Worm (Caenorhabditis elegans): Measurements from ENCODE around the gene asp-2.
A peak's percentile ranks its signal among the peaks of the same experiment; 100 is the strongest.

asp-2 gene

DNA sequence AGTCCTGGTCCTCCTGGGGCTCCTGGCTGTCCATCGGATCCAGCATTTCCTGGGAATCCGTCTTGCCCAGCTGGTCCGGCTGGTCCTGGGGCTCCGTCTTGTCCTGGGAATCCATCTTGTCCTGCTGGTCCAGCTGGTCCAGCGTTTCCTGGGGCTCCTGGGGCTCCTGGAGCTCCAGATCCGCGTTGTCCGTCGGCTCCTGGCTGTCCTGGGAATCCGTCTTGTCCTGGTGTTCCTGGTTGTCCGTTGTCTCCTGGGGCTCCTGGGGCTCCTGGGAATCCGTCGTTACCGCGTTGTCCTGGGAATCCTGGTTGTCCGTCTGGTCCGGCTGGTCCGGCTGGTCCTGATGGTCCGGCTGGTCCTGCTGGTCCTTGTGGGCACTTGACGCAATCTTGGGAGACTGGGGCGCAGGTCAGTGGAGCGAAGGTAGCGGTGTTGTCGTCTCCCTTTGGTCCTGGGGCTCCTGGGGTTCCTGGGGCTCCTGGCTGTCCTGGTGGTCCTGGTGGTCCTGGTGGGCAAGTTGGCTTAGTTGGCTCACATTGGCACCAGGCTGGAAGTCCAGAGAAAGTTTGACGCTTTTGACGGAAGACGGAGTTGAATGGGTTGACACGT lies 40.7 kb upstream of the asp-2 start:
- TF ChIP-seq nhr-76 (tag; optimal IDR thresholded peaks at IDR 0.05) (no peak), unc-62 (GFP tag; optimal IDR thresholded peaks at IDR 0.05) (no peak), fkh-10 (GFP tag; optimal IDR thresholded peaks at IDR 0.05) (no peak), pqm-1 (tag; optimal IDR thresholded peaks at IDR 0.05) (no peak), ceh-82 (tag; optimal IDR thresholded peaks at IDR 0.05) (no peak), irx-1 (tag; optimal IDR thresholded peaks at IDR 0.05) (no peak), fos-1 (tag; optimal IDR thresholded peaks at IDR 0.05) (no peak), ceh-88 (GFP tag; IDR thresholded peaks at IDR 0.05) (no peak)

DNA sequence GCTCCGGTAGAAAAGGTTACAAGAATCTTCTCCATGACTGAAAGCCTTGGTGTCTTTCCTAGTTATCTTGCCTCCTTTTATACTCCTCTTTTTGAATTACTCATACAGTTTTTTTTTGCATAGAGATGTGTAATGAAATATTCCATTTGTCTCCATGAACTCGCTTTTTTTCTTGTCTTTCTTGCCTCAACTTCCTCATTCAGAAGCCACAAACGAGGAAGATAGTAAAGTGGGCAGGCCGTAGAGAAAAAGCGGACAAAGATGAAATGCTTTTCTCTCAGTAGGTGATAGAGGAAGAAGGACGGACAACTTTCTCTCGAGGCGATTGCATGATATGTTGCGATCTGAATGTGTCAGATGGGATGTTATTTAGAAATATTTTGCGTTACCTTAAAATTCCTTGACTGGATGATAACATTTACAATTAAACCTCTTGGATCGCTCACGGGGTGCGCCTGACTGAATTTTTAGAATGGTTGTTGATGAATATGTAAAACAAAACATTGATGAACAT lies 39.9 kb upstream of the asp-2 start, which contains the start of gene col-145:
Gene col-145 (minus strand): TSS at position 51 of the 514 bp plus-strand sequence.
- no peak for TF ChIP-seq nhr-19 (GFP tag; conservative IDR thresholded peaks at IDR 0.05)
- peak; percentile 86 for TF ChIP-seq blmp-1 (tag; optimal IDR thresholded peaks at IDR 0.05)
- no peak for TF ChIP-seq unc-30 (tag; optimal IDR thresholded peaks at IDR 0.05)
- TF ChIP-seq nhr-85 (tag) = peak; percentile 5
- TF ChIP-seq elt-3 (tag; optimal IDR thresholded peaks at IDR 0.05) = peak in 1 of 6 experiments; percentile 6
- peak; percentile 39 for TF ChIP-seq lin-14 (GFP tag; optimal IDR thresholded peaks at IDR 0.05)
- TF ChIP-seq snu-23 (GFP tag; optimal IDR thresholded peaks at IDR 0.05) = peak; percentile 1

DNA sequence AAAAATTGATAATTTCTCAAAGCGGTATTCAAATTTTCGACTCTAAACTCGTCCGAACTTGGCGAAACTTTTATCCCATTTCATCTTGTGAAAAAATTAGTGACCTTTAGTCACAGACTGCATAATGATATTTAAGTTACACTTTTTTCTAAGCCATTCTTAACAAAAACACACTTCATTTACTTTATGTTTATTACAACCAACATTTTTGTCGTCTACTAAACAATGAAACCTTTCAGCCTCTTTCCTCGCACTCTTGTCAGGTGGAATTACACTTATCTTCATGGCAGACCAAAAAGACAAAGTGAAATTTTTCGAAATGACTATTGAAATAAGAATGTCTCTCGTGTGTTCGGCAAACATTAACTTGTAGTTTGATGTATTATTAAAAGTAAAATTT lies 39.0 kb upstream of the asp-2 start:
- TF ChIP-seq unc-30 (tag; optimal IDR thresholded peaks at IDR 0.05) (no peak), ceh-88 (GFP tag; IDR thresholded peaks at IDR 0.05) (no peak), ets-5 (GFP tag; IDR thresholded peaks at IDR 0.05) (no peak), dsc-1 (tag; optimal IDR thresholded peaks at IDR 0.05) (no peak), elt-3 (tag; optimal IDR thresholded peaks at IDR 0.05) (peak in 2 of 6 experiments; percentile 35 to 46), nhr-28 (tag; optimal IDR thresholded peaks at IDR 0.05) (no peak), nhr-47 (tag; optimal IDR thresholded peaks at IDR 0.05) (peak; percentile 21), F16B12.6 (tag; optimal IDR thresholded peaks at IDR 0.05) (no peak), lin-14 (GFP tag; optimal IDR thresholded peaks at IDR 0.05) (peak; percentile 6), nhr-20 (tag; optimal IDR thresholded peaks at IDR 0.05) (no peak), egl-27 (tag; optimal IDR thresholded peaks at IDR 0.05) (no peak), blmp-1 (tag; optimal IDR thresholded peaks at IDR 0.05) (no peak), nhr-90 (tag; optimal IDR thresholded peaks at IDR 0.05; ENCODE audit: poor library complexity) (peak; percentile 10), jun-1 (tag; optimal IDR thresholded peaks at IDR 0.05) (peak; percentile 42), lsy-2 (tag; optimal IDR thresholded peaks at IDR 0.05) (peak in 1 of 2 experiments; percentile 43), efl-1 (optimal IDR thresholded peaks at IDR 0.05) (peak in 1 of 2 experiments; percentile 11), efl-1 (GFP tag; optimal IDR thresholded peaks at IDR 0.05 in 1 of 2) (no peak), nhr-71 (tag; optimal IDR thresholded peaks at IDR 0.05) (peak; percentile 50), unc-62 (GFP tag; optimal IDR thresholded peaks at IDR 0.05) (no peak), ama-1 (optimal IDR thresholded peaks at IDR 0.05) (peak; percentile 73), aly-2 (tag; optimal IDR thresholded peaks at IDR 0.05) (peak; percentile 54), nhr-77 (tag; optimal IDR thresholded peaks at IDR 0.05) (no peak), nhr-19 (GFP tag; conservative IDR thresholded peaks at IDR 0.05) (0 out of 2 replicates have a peak, but pooled peaks have one; percentile 5), nhr-85 (tag) (peak; percentile 70), nhr-76 (tag; optimal IDR thresholded peaks at IDR 0.05) (no peak), zag-1 (tag; optimal IDR thresholded peaks at IDR 0.05) (no peak), ceh-90 (tag; optimal IDR thresholded peaks at IDR 0.05) (no peak), ceh-63 (GFP tag; optimal IDR thresholded peaks at IDR 0.05) (no peak)

DNA sequence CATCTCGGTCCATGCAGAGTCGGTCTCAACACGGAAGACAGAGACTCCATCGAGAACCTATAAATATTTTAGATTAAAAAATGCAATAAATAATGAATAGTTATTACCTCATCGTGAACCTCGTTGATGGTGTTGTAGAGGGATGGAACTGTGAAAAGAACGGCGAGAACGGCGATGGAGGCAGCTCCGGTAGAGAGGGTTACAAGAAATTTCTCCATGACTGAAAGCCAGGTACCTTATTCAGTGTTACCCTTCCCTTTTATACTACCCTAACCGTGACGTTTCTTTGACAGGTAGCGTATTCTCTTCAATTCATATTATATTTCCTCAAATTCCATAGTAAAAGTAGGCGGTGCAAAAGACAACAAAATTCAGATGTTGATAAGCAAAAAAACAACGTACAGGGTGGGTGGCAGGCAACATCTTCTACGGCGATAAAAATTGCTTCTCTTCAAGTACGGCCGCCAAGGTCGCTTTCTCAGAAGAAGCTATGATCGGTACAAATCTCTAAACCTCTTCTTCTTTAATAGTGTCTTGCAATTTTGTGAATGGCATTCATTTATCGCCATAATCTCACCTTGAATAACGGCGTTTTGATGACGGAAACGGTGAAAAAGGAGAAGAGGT lies 37.7 kb upstream of the asp-2 start, which contains the start of gene col-10:
Gene col-10 (minus strand): TSS at position 235 of the 627 bp plus-strand sequence.
- TF ChIP-seq ceh-88 (GFP tag; IDR thresholded peaks at IDR 0.05) = no peak
- no peak for TF ChIP-seq zag-1 (tag; optimal IDR thresholded peaks at IDR 0.05)
- TF ChIP-seq lin-15B (tag; optimal IDR thresholded peaks at IDR 0.05) = no peak
- TF ChIP-seq swsn-7 (tag; optimal IDR thresholded peaks at IDR 0.05) = no peak
- TF ChIP-seq zip-4 (GFP tag; optimal IDR thresholded peaks at IDR 0.05) = no peak
- no peak for TF ChIP-seq nhr-76 (tag; optimal IDR thresholded peaks at IDR 0.05)
- no peak for TF ChIP-seq fkh-8 (tag; optimal IDR thresholded peaks at IDR 0.05)
- no peak for TF ChIP-seq C34B4.2 (tag; optimal IDR thresholded peaks at IDR 0.05)
- no peak for TF ChIP-seq lin-39 (tag; optimal IDR thresholded peaks at IDR 0.05)
- TF ChIP-seq egl-27 (tag; optimal IDR thresholded peaks at IDR 0.05) = no peak
- peak; percentile 81 for TF ChIP-seq ama-1 (optimal IDR thresholded peaks at IDR 0.05)
- peak; percentile 18; the same call in 1 of the 2 replicates for TF ChIP-seq grh-1 (GFP tag; IDR thresholded peaks at IDR 0.05)
- TF ChIP-seq mdl-1 (tag; optimal IDR thresholded peaks at IDR 0.05) = no peak
- TF ChIP-seq nhr-12 (tag; optimal IDR thresholded peaks at IDR 0.05) = no peak
- no peak for TF ChIP-seq Y116A8C.19 (tag; optimal IDR thresholded peaks at IDR 0.05; ENCODE audit: borderline replicate concordance)
- no peak for TF ChIP-seq sup-37 (GFP tag; optimal IDR thresholded peaks at IDR 0.05)
- peak; percentile 23 for TF ChIP-seq xbp-1 (tag; optimal IDR thresholded peaks at IDR 0.05)
- no peak for TF ChIP-seq nhr-28 (tag; optimal IDR thresholded peaks at IDR 0.05)
- TF ChIP-seq elt-3 (tag; optimal IDR thresholded peaks at IDR 0.05) = peak in 4 of 6 experiments; percentile 40 to 82 (median 62)

All from whole organism, L1 larva.